Fruit fly (Drosophila melanogaster) whole organism: Measurements from ENCODE around the gene sn.

Experiments
- CG8478 ChIP-seq: fragments of >200 bp; optimal IDR thresholded peaks from 2 replicates; lab custom pipeline; 2018; ENCODE audit warnings: inconsistent platforms
- Dll ChIP-seq: fragments of >200 bp; optimal IDR thresholded peaks from 2 replicates; lab custom pipeline; 2017
- EcR ChIP-seq, 2 experiments: fragments of >200 bp; optimal IDR thresholded peaks; 2 replicates each; lab custom pipeline; 2017; ENCODE audit warnings: missing biosample characterization in 2 of 2, missing genetic modification characterization in 2 of 2, missing genetic modification reagents in 2 of 2
- pan ChIP-seq: fragments of >200 bp; optimal IDR thresholded peaks from 2 replicates; lab custom pipeline; 2017
- psq ChIP-seq: fragments of >200 bp; optimal IDR thresholded peaks from 2 replicates; lab custom pipeline; 2017
- usp ChIP-seq: fragments of >200 bp; optimal IDR thresholded peaks from 2 replicates; lab custom pipeline; 2017; ENCODE audit warnings: missing biosample characterization, missing genetic modification characterization, mixed read lengths

sn gene

DNA sequence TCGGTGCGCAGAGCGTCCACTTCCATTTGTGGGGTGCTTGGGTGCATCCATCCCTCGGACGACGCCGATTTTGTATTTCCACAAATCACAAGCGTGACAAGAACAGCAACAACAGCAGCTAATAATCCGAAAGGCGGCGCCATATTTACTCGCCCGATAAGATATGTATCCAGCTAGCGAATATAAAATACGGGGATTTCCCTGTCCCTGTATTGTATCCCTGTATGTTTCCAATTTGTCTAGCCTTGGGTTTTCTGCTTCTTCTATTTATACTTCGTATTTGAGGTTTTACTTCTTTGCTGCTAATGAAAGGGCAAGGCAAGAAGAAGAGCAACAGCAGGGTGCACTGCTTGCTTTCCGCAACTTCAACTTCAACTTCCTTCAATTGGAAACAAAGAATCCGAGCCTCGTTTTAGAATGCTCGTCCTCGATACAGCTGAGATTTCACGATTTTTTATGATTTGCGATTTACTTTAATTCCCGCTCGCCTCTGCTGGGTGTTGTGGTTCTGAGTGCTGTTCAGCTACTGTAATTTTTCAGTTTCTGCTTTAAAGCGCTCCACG, 19.6 kb upstream of the sn start:
- TF ChIP-seq EcR (GFP tag; optimal IDR thresholded peaks at IDR 0.05; lab: Kevin White, UChicago) (no peak), Dll (lab: Kevin White, UChicago) (no peak), CG8478 (lab: Kevin White, UChicago) (no peak), pan (lab: Kevin White, UChicago) (no peak), usp (GFP tag; lab: Kevin White, UChicago) (no peak), psq (lab: Kevin White, UChicago) (no peak)

DNA sequence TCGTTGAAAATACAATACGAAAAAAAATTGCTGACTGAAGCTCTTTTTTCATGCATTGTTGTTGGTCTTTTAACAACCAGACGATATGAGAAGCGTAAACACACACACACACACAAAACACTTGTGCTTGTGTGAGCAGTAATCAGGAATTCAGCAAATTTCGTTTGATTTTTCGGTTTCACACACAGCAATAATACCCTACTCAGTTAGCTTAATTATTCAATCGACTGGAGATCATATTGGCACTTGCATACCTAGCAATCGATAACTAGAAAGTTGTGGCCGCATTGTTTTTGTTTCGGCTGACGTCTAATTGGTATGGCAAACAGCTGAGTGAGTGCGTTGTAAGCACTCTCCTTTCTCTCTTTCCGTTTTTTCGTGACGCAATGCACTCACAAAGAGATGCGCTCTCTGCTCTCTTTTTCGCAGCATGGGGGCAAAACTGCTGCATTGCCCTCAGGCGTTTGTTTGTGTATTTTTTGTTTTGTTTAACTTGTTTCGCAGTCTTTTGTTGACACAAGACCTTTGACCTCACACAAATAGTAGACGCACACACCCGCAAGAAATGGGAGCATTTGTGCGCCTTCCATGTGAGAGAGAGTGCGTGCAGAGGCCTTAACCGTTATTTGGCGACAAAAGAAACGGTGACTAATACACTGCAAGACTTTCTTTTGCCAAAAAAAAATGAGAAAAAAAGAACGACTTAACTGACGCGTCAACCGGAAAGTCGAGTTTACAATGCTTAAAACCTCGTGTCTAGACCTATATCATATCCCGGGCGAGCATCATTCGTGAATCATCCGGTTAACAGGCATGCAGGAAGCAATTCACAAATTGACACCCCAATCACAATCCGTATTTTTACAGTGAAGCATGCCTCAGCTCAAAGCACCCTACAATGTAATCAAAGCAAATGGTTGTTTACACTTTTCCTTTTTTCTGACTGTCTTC, 18.8 kb upstream of the sn start:
- TF ChIP-seq EcR (GFP tag; optimal IDR thresholded peaks at IDR 0.05; lab: Kevin White, UChicago) (no peak), Dll (lab: Kevin White, UChicago) (peak; percentile 94)

DNA sequence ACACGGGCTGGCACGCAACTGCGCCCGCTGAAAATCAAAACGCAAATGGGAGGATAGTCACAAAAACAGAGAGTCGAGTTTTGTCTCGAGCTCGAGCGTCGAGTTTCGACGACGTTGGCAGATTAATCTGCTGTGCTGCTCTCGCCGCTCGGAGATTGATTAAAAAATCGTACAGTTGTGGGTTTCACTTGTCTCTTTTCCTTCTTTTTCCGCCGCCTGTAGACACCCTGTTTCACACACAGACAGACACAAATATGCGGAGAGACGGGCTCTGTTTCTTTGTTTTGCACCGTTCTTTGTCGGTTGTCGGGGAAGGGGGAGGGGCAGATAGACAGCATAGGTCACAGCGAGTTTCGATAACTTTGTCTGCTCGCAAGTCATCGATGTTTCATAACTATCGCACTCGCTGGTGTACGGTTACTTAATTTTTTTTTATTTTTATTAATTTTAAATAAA, 16.9 kb upstream of the sn start, which contains the start of gene orion:
Gene orion, minus strand, starts transcription at position 51 of the 456 bp plus-strand sequence.
- peak; percentile 39 for TF ChIP-seq Dll (lab: Kevin White, UChicago)
- TF ChIP-seq pan (lab: Kevin White, UChicago), result no peak
- TF ChIP-seq psq (lab: Kevin White, UChicago), result no peak
- TF ChIP-seq EcR (GFP tag; optimal IDR thresholded peaks at IDR 0.05; lab: Kevin White, UChicago), result no peak
- no peak for TF ChIP-seq usp (GFP tag; lab: Kevin White, UChicago)

DNA sequence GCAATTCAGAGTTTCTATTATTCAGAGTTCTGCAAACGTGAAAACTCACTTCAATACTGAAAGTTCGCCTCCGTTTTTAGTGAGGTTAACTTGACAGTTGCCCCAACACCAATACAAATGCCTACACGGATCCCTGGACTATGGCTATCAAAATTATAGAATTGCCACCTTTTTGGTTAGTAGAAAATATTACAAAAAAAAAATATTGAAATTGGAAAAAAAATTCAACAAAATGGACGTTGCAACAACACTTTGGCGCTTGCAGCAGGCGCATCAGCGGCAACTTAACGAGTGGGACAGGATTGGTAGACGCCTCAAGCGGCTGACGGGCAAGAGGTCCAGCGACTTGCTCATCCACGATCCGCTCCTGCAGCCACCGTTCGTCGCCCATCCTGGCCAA, 7.9 kb upstream of the sn start, which contains the start of the genes CG15332 and CG15330:
Gene CG15332, minus strand, starts transcription at position 101 of the 400 bp plus-strand sequence.
Gene CG15330, plus strand, starts transcription at position 175 of the 400 bp plus-strand sequence.
- TF ChIP-seq Dll (lab: Kevin White, UChicago) (no peak), usp (GFP tag; lab: Kevin White, UChicago) (no peak), EcR (GFP tag; optimal IDR thresholded peaks at IDR 0.05; lab: Kevin White, UChicago) (no peak), CG8478 (lab: Kevin White, UChicago) (no peak), pan (lab: Kevin White, UChicago) (no peak), psq (lab: Kevin White, UChicago) (no peak)

DNA sequence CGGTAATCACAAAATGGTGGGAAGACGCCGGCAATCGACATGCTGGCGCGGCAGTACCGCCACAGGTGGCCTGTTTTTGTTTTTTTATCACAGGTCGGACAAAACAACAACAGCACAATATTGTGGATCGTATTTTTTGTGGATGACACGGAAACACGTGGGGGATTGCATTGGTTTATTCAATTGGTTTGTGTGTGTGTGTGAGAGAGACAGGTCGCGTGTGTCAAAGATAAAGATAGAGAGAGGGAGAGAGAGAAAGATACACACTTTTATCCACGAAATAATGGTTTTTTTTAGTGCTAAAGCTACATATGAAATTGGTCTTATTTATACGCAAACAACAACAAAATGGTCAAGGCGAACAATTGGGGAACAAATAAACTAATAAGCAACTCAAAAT, 4.8 kb upstream of the sn start:
- no peak for TF ChIP-seq CG8478 (lab: Kevin White, UChicago)
- TF ChIP-seq pan (lab: Kevin White, UChicago), result no peak
- TF ChIP-seq EcR (GFP tag; optimal IDR thresholded peaks at IDR 0.05; lab: Kevin White, UChicago), result no peak
- no peak for TF ChIP-seq psq (lab: Kevin White, UChicago)
- no peak for TF ChIP-seq usp (GFP tag; lab: Kevin White, UChicago)
- TF ChIP-seq Dll (lab: Kevin White, UChicago), result no peak

DNA sequence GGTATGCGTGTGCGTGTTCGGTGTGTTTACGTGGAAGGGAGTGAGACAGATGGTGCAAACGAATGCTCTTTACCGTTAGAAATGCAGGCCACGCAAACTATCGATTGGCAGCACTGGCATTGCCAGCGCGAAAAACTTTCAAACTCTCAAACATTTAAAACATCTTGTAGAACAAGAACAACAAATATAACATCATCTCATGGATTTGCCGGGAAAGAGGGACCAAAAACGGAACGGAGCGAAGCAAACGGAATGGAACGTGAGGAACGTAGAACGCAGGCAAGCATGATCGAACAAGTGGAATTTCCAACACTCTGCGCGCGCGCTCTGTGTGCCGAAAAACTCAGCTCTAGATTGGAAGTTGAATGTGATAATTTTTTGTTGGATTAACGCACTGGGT, 4.3 kb upstream of the sn start:
- TF ChIP-seq usp (GFP tag; lab: Kevin White, UChicago) (no peak), Dll (lab: Kevin White, UChicago) (no peak), CG8478 (lab: Kevin White, UChicago) (no peak), pan (lab: Kevin White, UChicago) (no peak), EcR (GFP tag; optimal IDR thresholded peaks at IDR 0.05; lab: Kevin White, UChicago) (no peak), psq (lab: Kevin White, UChicago) (no peak)

DNA sequence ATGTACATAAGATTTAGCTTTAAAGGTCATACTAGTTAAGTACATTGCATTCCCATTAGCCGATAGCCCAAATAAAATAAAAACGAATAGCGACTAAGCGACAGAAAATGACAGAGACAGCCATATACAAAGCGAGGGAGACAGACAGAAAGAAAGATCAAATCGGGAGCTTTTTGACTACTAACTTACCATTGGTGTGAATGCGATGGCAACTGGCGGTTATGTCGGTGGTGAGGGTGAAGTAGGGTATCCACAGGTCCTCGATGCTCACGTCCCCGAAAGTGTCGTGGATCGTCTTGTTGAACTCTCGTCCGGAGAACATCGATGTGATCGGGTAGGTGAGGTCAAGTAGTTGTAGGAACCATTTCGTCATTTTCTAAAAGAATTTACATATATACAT, 2.8 kb upstream of the sn start:
- no peak for TF ChIP-seq CG8478 (lab: Kevin White, UChicago)
- no peak for TF ChIP-seq EcR (GFP tag; optimal IDR thresholded peaks at IDR 0.05; lab: Kevin White, UChicago)
- TF ChIP-seq Dll (lab: Kevin White, UChicago), result no peak
- no peak for TF ChIP-seq psq (lab: Kevin White, UChicago)
- no peak for TF ChIP-seq pan (lab: Kevin White, UChicago)
- TF ChIP-seq usp (GFP tag; lab: Kevin White, UChicago), result no peak

DNA sequence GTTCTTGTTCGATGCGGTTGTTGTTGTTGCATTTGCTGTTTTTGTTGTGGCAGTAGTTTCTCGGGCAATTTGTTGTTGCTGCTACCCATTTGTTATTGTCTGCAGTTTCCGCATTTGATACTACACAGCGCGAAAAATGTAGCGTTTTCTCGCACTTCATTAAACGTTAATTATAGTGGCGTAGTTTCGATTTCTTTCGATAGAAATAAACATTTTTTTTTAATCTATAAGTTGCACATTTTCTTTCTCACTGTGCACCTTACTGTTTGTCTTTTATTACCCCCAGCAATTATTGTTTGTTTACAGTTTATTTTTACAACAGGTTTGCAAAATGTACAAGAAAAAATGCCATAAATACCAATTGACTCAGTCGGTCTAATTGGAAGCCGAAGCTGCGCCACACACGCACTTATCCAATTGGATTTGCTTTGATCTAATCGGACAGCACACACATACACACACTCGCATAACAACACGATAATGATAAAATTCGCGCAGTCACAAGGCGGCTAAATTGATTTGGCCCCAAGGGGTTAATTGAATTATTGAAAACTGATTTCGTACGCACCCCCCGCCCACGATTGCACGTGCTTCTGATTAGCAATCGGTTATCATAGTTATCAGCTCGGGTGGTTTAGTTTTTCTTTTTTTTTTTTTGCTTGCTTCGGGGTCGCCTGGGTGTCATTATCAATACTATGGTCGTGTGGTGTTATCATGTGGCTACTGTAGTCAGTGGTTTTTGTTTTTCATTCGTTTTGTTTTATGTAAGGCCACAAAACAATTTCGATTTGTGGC, 2.1 kb downstream of the sn start:
- no peak for TF ChIP-seq CG8478 (lab: Kevin White, UChicago)
- TF ChIP-seq usp (GFP tag; lab: Kevin White, UChicago), result no peak
- TF ChIP-seq pan (lab: Kevin White, UChicago), result no peak
- no peak for TF ChIP-seq Dll (lab: Kevin White, UChicago)
- TF ChIP-seq psq (lab: Kevin White, UChicago), result no peak
- TF ChIP-seq EcR (GFP tag; optimal IDR thresholded peaks at IDR 0.05; lab: Kevin White, UChicago), result no peak

DNA sequence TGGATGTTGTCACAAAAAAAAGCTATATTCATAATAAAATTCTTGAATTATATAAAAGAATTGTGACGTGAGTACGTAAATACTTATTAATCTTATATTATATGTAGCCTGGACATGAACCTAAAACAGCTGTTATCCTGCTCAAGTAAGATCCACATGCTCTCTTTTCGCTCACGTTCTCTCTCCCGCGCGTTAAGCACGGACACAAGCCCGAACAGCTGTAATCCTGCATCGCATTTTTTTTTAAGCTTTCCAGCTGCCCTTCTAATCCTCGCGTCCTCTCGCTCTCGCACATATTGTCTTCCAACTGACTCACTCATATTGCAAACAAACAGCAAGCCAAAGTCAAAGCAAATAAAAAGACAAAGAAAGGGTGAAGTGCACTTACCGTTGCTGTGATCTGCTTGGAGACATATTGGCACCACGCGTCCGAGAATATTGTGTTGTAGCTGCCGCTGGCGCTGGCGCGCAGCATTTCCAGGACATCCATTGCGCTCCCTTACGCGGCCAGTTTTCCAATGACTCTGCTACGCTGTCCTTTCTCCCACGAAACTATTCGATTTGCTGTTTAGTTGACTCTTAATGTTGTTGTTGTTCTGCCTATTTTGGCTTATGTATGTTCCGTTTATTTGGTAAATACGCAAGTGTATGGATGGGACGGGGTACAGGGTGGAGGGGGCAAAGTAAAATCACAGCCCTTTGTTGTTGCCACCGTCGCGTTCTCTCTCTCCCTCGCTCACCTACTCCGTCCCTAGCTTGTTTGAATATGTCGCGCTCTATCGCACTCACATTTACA, 3.4 kb downstream of the sn start:
- no peak for TF ChIP-seq EcR (GFP tag; optimal IDR thresholded peaks at IDR 0.05; lab: Kevin White, UChicago)
- TF ChIP-seq pan (lab: Kevin White, UChicago), result no peak
- TF ChIP-seq CG8478 (lab: Kevin White, UChicago), result no peak
- no peak for TF ChIP-seq psq (lab: Kevin White, UChicago)
- no peak for TF ChIP-seq Dll (lab: Kevin White, UChicago)
- no peak for TF ChIP-seq usp (GFP tag; lab: Kevin White, UChicago)

DNA sequence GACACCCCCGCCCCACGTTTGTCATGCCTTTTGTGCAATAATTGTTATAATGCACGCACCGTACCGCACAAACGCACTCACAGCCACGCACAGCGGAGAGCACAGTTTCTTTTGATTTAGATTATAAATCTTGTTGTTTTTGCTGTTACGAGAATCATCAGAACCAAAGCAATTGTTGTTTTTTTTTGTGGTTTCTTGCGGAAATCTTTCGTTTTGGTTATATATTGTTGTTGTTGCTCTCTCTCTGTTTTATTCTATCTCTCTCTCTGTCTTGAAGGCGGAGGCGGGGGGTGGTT, 4.0 kb downstream of the sn start:
- TF ChIP-seq EcR (GFP tag; optimal IDR thresholded peaks at IDR 0.05; lab: Kevin White, UChicago) (no peak), pan (lab: Kevin White, UChicago) (no peak), psq (lab: Kevin White, UChicago) (no peak), usp (GFP tag; lab: Kevin White, UChicago) (no peak), Dll (lab: Kevin White, UChicago) (no peak), CG8478 (lab: Kevin White, UChicago) (no peak)
